Worm (Caenorhabditis elegans): ENCODE results near the gene pho-8.

DNA sequence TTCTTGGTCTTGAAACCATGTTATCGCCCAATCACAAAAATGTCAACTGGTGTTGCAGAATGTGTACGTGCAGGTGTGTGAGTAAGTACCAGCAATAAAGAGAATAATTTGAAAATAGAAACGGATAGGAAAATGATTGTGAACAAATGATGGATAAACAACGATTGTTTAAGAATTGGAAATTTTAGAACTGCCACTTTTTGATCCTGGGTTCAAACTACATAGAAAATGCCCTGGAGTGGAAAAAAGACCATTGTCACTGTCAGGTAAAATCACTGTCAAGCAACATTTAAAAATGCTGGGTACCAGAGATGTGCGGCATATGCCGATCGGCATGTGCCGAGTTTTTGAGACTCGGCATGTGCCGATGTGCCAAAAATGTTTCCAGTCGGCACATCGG is 49.8 kb downstream of the pho-8 start:
- no peak for TF ChIP-seq him-1 (tag; optimal IDR thresholded peaks at IDR 0.05)
- no peak for TF ChIP-seq dao-5 (tag; optimal IDR thresholded peaks at IDR 0.05)
- no peak for TF ChIP-seq W03F9.2 (tag; optimal IDR thresholded peaks at IDR 0.05)
